Worm (Caenorhabditis elegans): ENCODE data around the gene C16A3.5.
A peak's percentile ranks its signal among the peaks of the same experiment; 100 is the strongest.

The C16A3.5 gene

ce11 chrIII:6402346-6402745 lies 21.8 kb downstream of the C16A3.5 start:
- TF ChIP-seq somi-1 (GFP tag; optimal IDR thresholded peaks at IDR 0.05), result peak; percentile 33
- no peak for TF ChIP-seq B0261.1 (tag; optimal IDR thresholded peaks at IDR 0.05)

DNA sequence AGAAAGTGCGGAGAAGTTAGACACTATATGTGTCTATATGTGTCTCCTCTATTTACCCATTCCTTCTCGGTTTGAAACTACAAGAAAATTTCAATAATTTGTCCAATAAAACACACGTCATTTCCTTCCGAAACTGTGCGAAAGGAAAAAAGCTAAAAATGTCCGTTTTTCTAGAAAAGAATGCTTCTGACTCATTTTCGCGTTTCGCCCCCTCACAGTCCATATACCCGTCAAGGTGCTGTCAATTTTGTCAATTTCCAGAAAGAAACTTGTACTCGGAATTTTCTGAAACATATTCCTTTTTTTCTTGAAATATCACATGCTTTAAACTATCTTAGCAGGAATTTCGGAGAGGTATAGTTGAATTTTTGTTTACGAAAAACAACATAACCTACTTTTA lies 22.2 kb downstream of the C16A3.5 start:
- TF ChIP-seq let-607 (tag; optimal IDR thresholded peaks at IDR 0.05), result peak in 1 of 2 experiments; percentile 37
- no peak for TF ChIP-seq ztf-22 (GFP tag; optimal IDR thresholded peaks at IDR 0.05)
- TF ChIP-seq repo-1 (tag; optimal IDR thresholded peaks at IDR 0.05), result no peak
- peak; percentile 81 for TF ChIP-seq unc-62 (GFP tag; optimal IDR thresholded peaks at IDR 0.05)
- TF ChIP-seq Y53G8AR.9 (GFP tag; conservative IDR thresholded peaks at IDR 0.05), result no peak
- TF ChIP-seq rcor-1 (GFP tag; IDR thresholded peaks at IDR 0.05), result no peak
- TF ChIP-seq gei-17 (GFP tag; optimal IDR thresholded peaks at IDR 0.05), result no peak
- no peak for TF ChIP-seq Y67H2A.10 (GFP tag; conservative IDR thresholded peaks at IDR 0.05)
- TF ChIP-seq zim-3 (tag; optimal IDR thresholded peaks at IDR 0.05), result no peak
- TF ChIP-seq nhr-80 (tag; optimal IDR thresholded peaks at IDR 0.05), result peak; percentile 49
- TF ChIP-seq tbp1 (GFP tag; optimal IDR thresholded peaks at IDR 0.05), result no peak
- no peak for TF ChIP-seq Y53F4B.3 (GFP tag; IDR thresholded peaks at IDR 0.05)
- no peak for TF ChIP-seq mcd-1 (GFP tag; IDR thresholded peaks at IDR 0.05)

DNA sequence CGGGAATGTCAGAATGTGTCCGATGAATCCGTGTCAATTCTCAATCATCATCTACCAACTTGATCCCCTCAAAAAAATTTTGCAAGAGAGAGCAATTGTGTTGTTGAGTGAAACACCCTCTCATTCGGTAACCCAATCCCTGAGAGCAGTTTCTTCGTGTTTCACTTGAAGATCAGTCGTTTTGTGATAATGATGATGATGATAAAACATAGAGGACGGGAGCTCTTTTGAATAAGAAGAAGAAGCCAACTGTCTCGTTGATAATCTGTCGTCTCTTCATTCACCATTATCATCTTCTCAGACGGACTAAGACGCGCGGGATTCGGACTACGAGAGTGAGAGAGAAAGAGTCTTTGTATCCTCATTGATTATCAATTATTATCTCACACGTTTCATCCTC lies 24.5 kb downstream of the C16A3.5 start:
- no peak for TF ChIP-seq nhr-80 (tag; optimal IDR thresholded peaks at IDR 0.05)
- TF ChIP-seq F39B2.1 (GFP tag; IDR thresholded peaks at IDR 0.05), result no peak
- no peak for TF ChIP-seq ceh-91 (GFP tag; IDR thresholded peaks at IDR 0.05)
- TF ChIP-seq K11D2.4 (GFP tag; IDR thresholded peaks at IDR 0.05), result no peak
- TF ChIP-seq hsf-1 (GFP tag; IDR thresholded peaks at IDR 0.05), result no peak
- TF ChIP-seq him-1 (tag; optimal IDR thresholded peaks at IDR 0.05), result no peak
- no peak for TF ChIP-seq let-526 (GFP tag; IDR thresholded peaks at IDR 0.05)
- no peak for TF ChIP-seq snpc-1.3 (tag; optimal IDR thresholded peaks at IDR 0.05; ENCODE audit: insufficient read depth)
- no peak for TF ChIP-seq hlh-26 (GFP tag; conservative IDR thresholded peaks at IDR 0.05)
- TF ChIP-seq D2030.7 (GFP tag; IDR thresholded peaks at IDR 0.05), result no peak
- no peak for TF ChIP-seq die-1 (tag; optimal IDR thresholded peaks at IDR 0.05)
- no peak for TF ChIP-seq unc-130 (GFP tag; optimal IDR thresholded peaks at IDR 0.05)
- no peak for TF ChIP-seq nhr-120 (GFP tag; IDR thresholded peaks at IDR 0.05)

DNA sequence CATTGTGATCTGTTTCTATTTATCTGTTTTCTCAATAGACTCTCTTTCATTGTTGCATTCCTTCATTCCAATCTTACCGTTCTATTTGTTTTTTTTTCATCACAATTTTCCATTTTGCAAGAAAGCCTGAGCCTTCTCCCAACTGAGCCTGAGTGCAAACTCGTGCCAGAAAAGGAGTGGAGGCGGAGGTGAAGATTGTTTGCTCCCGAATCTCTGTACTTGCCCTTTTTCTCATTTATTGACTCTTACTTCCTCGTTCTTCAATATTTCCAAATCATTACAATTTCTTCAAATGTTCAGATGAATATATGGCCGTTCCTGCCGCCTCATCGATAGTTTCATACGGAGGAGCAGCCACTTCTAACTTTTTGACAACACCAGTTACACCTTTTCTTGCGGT lies 26.3 kb downstream of the C16A3.5 start, which contains the start of gene let-756:
Gene let-756, plus strand, starts transcription at position 301 of the 400 bp plus-strand sequence.
- TF ChIP-seq nhr-80 (tag; optimal IDR thresholded peaks at IDR 0.05) (no peak), ceh-58 (GFP tag; IDR thresholded peaks at IDR 0.05) (no peak), rcor-1 (GFP tag; IDR thresholded peaks at IDR 0.05) (no peak), F37B4.10 (GFP tag; IDR thresholded peaks at IDR 0.05) (no peak), ceh-40 (GFP tag; IDR thresholded peaks at IDR 0.05) (no peak), die-1 (tag; optimal IDR thresholded peaks at IDR 0.05) (no peak), K11D2.4 (GFP tag; IDR thresholded peaks at IDR 0.05) (no peak), bed-1 (GFP tag; IDR thresholded peaks at IDR 0.05) (no peak), snpc-3.4 (tag; optimal IDR thresholded peaks at IDR 0.05) (no peak), tbp1 (GFP tag; optimal IDR thresholded peaks at IDR 0.05) (no peak), somi-1 (GFP tag; optimal IDR thresholded peaks at IDR 0.05) (no peak), lir-1 (GFP tag; conservative IDR thresholded peaks at IDR 0.05) (no peak), madf-3 (GFP tag; IDR thresholded peaks at IDR 0.05) (no peak), attf-6 (GFP tag; IDR thresholded peaks at IDR 0.05) (no peak), B0261.1 (tag; optimal IDR thresholded peaks at IDR 0.05) (no peak), repo-1 (tag; optimal IDR thresholded peaks at IDR 0.05) (no peak), hrde-1 (tag; optimal IDR thresholded peaks at IDR 0.05; ENCODE audit: borderline replicate concordance) (no peak), aptf-3 (GFP tag; IDR thresholded peaks at IDR 0.05) (no peak), F10E7.11 (tag; optimal IDR thresholded peaks at IDR 0.05) (no peak), chd-7 (tag; optimal IDR thresholded peaks at IDR 0.05) (no peak)
